Worm (Caenorhabditis elegans) whole organism, L2 larva: Measurements from ENCODE around the gene H40L08.7.

ENCODE experiments used
- C34F6.9 ChIP-seq: fragments of 150-350 bp; optimal IDR thresholded peaks from 2 replicates; lab custom pipeline; 2014; ENCODE audit warnings: missing biosample characterization, missing genetic modification characterization
- F13H6.1 ChIP-seq: sonication (generic microtip); optimal IDR thresholded peaks from 2 replicates; lab custom pipeline; 2016; ENCODE audit warnings: missing genetic modification characterization, missing compliant biosample characterization
- R02D3.7 ChIP-seq: fragments of 150-350 bp; optimal IDR thresholded peaks from 2 replicates; lab custom pipeline; 2014; ENCODE audit warnings: missing biosample characterization, missing genetic modification characterization
- Y55F3AM.14 ChIP-seq: fragments of 200-800 bp; sonication (Bioruptor generic); optimal IDR thresholded peaks from 2 replicates; lab custom pipeline; 2018; ENCODE audit warnings: mild to moderate bottlenecking, missing genetic modification characterization, missing compliant biosample characterization
- ZK546.5 ChIP-seq: sonication (generic microtip); optimal IDR thresholded peaks from 2 replicates; lab custom pipeline; 2017; ENCODE audit warnings: missing biosample characterization, missing genetic modification characterization
- alr-1 ChIP-seq: fragments of 150-350 bp; optimal IDR thresholded peaks from 2 replicates; lab custom pipeline; 2014; ENCODE audit warnings: missing biosample characterization, missing genetic modification characterization
- aly-2 ChIP-seq: fragments of 150-350 bp; optimal IDR thresholded peaks from 2 replicates; lab custom pipeline; 2014; ENCODE audit warnings: missing biosample characterization, missing genetic modification characterization
- ama-1 ChIP-seq: fragments of 150-350 bp; optimal IDR thresholded peaks from 2 replicates; lab custom pipeline; 2018; ENCODE audit warnings: inconsistent platforms
- blmp-1 ChIP-seq: sonication (generic microtip); optimal IDR thresholded peaks from 2 replicates; lab custom pipeline; 2017; ENCODE audit warnings: missing genetic modification characterization, mild to moderate bottlenecking, missing compliant biosample characterization, antibody characterized with exemption, moderate library complexity; ENCODE audit not compliant: insufficient read depth
- ceh-16 ChIP-seq: fragments of 150-350 bp; optimal IDR thresholded peaks from 2 replicates; lab custom pipeline; 2014; ENCODE audit warnings: missing biosample characterization, missing genetic modification characterization
- ceh-82 ChIP-seq: fragments of 150-350 bp; optimal IDR thresholded peaks from 2 replicates; lab custom pipeline; 2014; ENCODE audit warnings: missing biosample characterization, missing genetic modification characterization
- crh-2 ChIP-seq: sonication (generic microtip); optimal IDR thresholded peaks from 2 replicates; lab custom pipeline; 2017; ENCODE audit warnings: missing biosample characterization, missing genetic modification characterization
- dmd-4 ChIP-seq: sonication (generic microtip); optimal IDR thresholded peaks from 2 replicates; lab custom pipeline; 2017; ENCODE audit warnings: missing biosample characterization, missing genetic modification characterization
- egl-27 ChIP-seq: sonication (generic microtip); optimal IDR thresholded peaks from 3 replicates; lab custom pipeline; 2017; ENCODE audit warnings: missing biosample characterization, missing genetic modification reagents, missing genetic modification characterization
- elt-1 ChIP-seq: fragments of 150-350 bp; optimal IDR thresholded peaks from 2 replicates; lab custom pipeline; 2014; ENCODE audit warnings: missing biosample characterization, missing genetic modification characterization
- fos-1 ChIP-seq: fragments of 150-350 bp; optimal IDR thresholded peaks from 2 replicates; lab custom pipeline; 2014; ENCODE audit warnings: missing biosample characterization, missing genetic modification characterization
- gmeb-1 ChIP-seq: fragments of 150-350 bp; optimal IDR thresholded peaks from 2 replicates; lab custom pipeline; 2014; ENCODE audit warnings: missing biosample characterization, missing genetic modification characterization
- lin-11 ChIP-seq: fragments of 150-350 bp; sonication (generic microtip); optimal IDR thresholded peaks from 2 replicates; lab custom pipeline; 2014; ENCODE audit warnings: missing biosample characterization, missing genetic modification characterization, inconsistent platforms, mixed read lengths
- lin-13 ChIP-seq: fragments of 150-350 bp; optimal IDR thresholded peaks from 2 replicates; lab custom pipeline; 2014; ENCODE audit warnings: missing biosample characterization, missing genetic modification reagents, missing genetic modification characterization
- lin-39 ChIP-seq: fragments of 150-350 bp; optimal IDR thresholded peaks from 2 replicates; lab custom pipeline; 2014; ENCODE audit warnings: missing biosample characterization, missing genetic modification reagents, missing genetic modification characterization
- lsy-2 ChIP-seq, 2 experiments: fragments of 150-350 bp in 1 of 2; sonication (generic microtip) in 1 of 2; optimal IDR thresholded peaks; 2 replicates each; lab custom pipeline; 2014 to 2017; ENCODE audit warnings: missing biosample characterization in 2 of 2, missing genetic modification characterization in 2 of 2
- mab-5 ChIP-seq: fragments of 150-350 bp; optimal IDR thresholded peaks from 2 replicates; lab custom pipeline; 2014; ENCODE audit warnings: missing biosample characterization, missing genetic modification characterization
- mdl-1 ChIP-seq, 2 experiments: fragments of 150-350 bp in 1 of 2; sonication (generic microtip) in 1 of 2; optimal IDR thresholded peaks; 2 replicates each; lab custom pipeline; 2017; ENCODE audit warnings: missing biosample characterization in 2 of 2, missing genetic modification characterization in 2 of 2
- nhr-10 ChIP-seq: sonication (generic microtip); optimal IDR thresholded peaks from 2 replicates; lab custom pipeline; 2017; ENCODE audit warnings: missing biosample characterization, missing genetic modification characterization
- nhr-11 ChIP-seq: fragments of 150-350 bp; optimal IDR thresholded peaks from 2 replicates; lab custom pipeline; 2014; ENCODE audit warnings: missing biosample characterization, missing genetic modification characterization
- nhr-129 ChIP-seq: fragments of 150-350 bp; optimal IDR thresholded peaks from 2 replicates; lab custom pipeline; 2014; ENCODE audit warnings: missing biosample characterization, missing genetic modification characterization
- nhr-21 ChIP-seq: fragments of 150-350 bp; optimal IDR thresholded peaks from 2 replicates; lab custom pipeline; 2014; ENCODE audit warnings: missing biosample characterization, missing genetic modification characterization
- nhr-23 ChIP-seq: fragments of 150-350 bp; optimal IDR thresholded peaks from 2 replicates; lab custom pipeline; 2014; ENCODE audit warnings: missing biosample characterization, missing genetic modification reagents, missing genetic modification characterization
- nhr-237 ChIP-seq: fragments of 150-350 bp; optimal IDR thresholded peaks from 2 replicates; lab custom pipeline; 2014; ENCODE audit warnings: missing biosample characterization, missing genetic modification characterization
- nhr-25 ChIP-seq: fragments of 150-350 bp; sonication (generic microtip); optimal IDR thresholded peaks from 3 replicates; lab custom pipeline; 2014; ENCODE audit warnings: missing biosample characterization, missing genetic modification characterization
- nhr-6 ChIP-seq: fragments of 150-350 bp; optimal IDR thresholded peaks from 2 replicates; lab custom pipeline; 2014; ENCODE audit warnings: missing biosample characterization, missing genetic modification characterization
- nhr-77 ChIP-seq: fragments of 150-350 bp; optimal IDR thresholded peaks from 2 replicates; lab custom pipeline; 2014; ENCODE audit warnings: missing biosample characterization, missing genetic modification characterization
- peb-1 ChIP-seq: fragments of 150-350 bp; optimal IDR thresholded peaks from 2 replicates; lab custom pipeline; 2014; ENCODE audit warnings: missing biosample characterization, missing genetic modification characterization
- sem-4 ChIP-seq: fragments of 150-350 bp; optimal IDR thresholded peaks from 2 replicates; lab custom pipeline; 2014; ENCODE audit warnings: missing biosample characterization, missing genetic modification reagents, missing genetic modification characterization
- skn-1 ChIP-seq: sonication (generic microtip); optimal IDR thresholded peaks from 2 replicates; lab custom pipeline; 2017; ENCODE audit warnings: missing biosample characterization, missing genetic modification characterization
- sma-3 ChIP-seq: sonication (generic microtip); optimal IDR thresholded peaks from 2 replicates; lab custom pipeline; 2016; ENCODE audit warnings: missing genetic modification reagents, missing genetic modification characterization, missing compliant biosample characterization
- sma-9 ChIP-seq, 2 experiments: fragments of 150-350 bp in 1 of 2; sonication (generic microtip) in 1 of 2; optimal IDR thresholded peaks; 2 replicates each; lab custom pipeline; 2014 to 2016; ENCODE audit warnings: missing genetic modification characterization in 2 of 2, mild to moderate bottlenecking in 1 of 2, missing biosample characterization in 1 of 2, missing compliant biosample characterization in 1 of 2, missing genetic modification reagents in 1 of 2, moderate library complexity in 1 of 2
- snpc-4 ChIP-seq: fragments of 150-350 bp; optimal IDR thresholded peaks from 2 replicates; lab custom pipeline; 2014; ENCODE audit warnings: missing biosample characterization, missing genetic modification characterization
- unc-55 ChIP-seq: fragments of 150-350 bp; sonication (generic microtip); optimal IDR thresholded peaks from 3 replicates; lab custom pipeline; 2014; ENCODE audit warnings: missing biosample characterization, missing genetic modification reagents, missing genetic modification characterization
- zag-1 ChIP-seq: fragments of 150-350 bp; optimal IDR thresholded peaks from 2 replicates; lab custom pipeline; 2014; ENCODE audit warnings: missing biosample characterization, missing genetic modification characterization
- ztf-11 ChIP-seq: sonication (generic microtip); optimal IDR thresholded peaks from 2 replicates; lab custom pipeline; 2017; ENCODE audit warnings: missing biosample characterization, missing genetic modification characterization
- ztf-4 ChIP-seq: fragments of 150-350 bp; optimal IDR thresholded peaks from 2 replicates; lab custom pipeline; 2014; ENCODE audit warnings: missing biosample characterization, missing genetic modification characterization

H40L08.7 gene

ce11 chrX:15045401-15045800, 32.1 kb downstream of the H40L08.7 start:
- TF ChIP-seq peb-1 (no peak), gmeb-1 (tag; lab: Kevin White, UChicago) (no peak), unc-55 (GFP tag; lab: Kevin White, UChicago) (peak; percentile 60), alr-1 (no peak), nhr-6 (tag; lab: Kevin White, UChicago) (no peak), lsy-2 (tag; optimal IDR thresholded peaks at IDR 0.05; lab: Kevin White, UChicago) (peak in 1 of 2 experiments; percentile 8), C34F6.9 (tag; lab: Kevin White, UChicago) (peak; percentile 44), nhr-129 (tag; lab: Kevin White, UChicago) (peak; percentile 20), sma-9 (GFP tag; optimal IDR thresholded peaks at IDR 0.05; lab: Kevin White, UChicago) (no peak), sma-9 (tag; optimal IDR thresholded peaks at IDR 0.05; lab: Kevin White, UChicago) (no peak), nhr-11 (tag; lab: Kevin White, UChicago) (no peak)

- TF ChIP-seq blmp-1 (tag; lab: Kevin White, UChicago), result peak; percentile 1
- no peak for TF ChIP-seq sma-9 (GFP tag; optimal IDR thresholded peaks at IDR 0.05; lab: Kevin White, UChicago)
- TF ChIP-seq sma-9 (tag; optimal IDR thresholded peaks at IDR 0.05; lab: Kevin White, UChicago), result no peak
- no peak for TF ChIP-seq nhr-23 (tag; lab: Kevin White, UChicago)
- no peak for TF ChIP-seq nhr-21 (tag; lab: Kevin White, UChicago)
- TF ChIP-seq ama-1 (lab: Kevin White, UChicago), result no peak
- TF ChIP-seq crh-2 (tag; lab: Kevin White, UChicago), result no peak
- no peak for TF ChIP-seq sma-3
- peak; percentile 30 for TF ChIP-seq ceh-16 (tag; lab: Kevin White, UChicago)
- TF ChIP-seq ZK546.5, result no peak
- TF ChIP-seq sem-4, result no peak
- TF ChIP-seq lin-39 (tag; lab: Kevin White, UChicago), result no peak
- TF ChIP-seq nhr-25 (tag; lab: Kevin White, UChicago), result peak; percentile 20
- TF ChIP-seq gmeb-1 (tag; lab: Kevin White, UChicago), result no peak
- TF ChIP-seq elt-1 (tag; lab: Kevin White, UChicago), result no peak
- TF ChIP-seq peb-1, result no peak
- no peak for TF ChIP-seq nhr-77
Observed at ce11 chrX:15042549-15042948, 35.0 kb downstream of the H40L08.7 start.

ce11 chrX:15041340-15041739, 36.2 kb downstream of the H40L08.7 start:
- TF ChIP-seq egl-27 (tag; lab: Kevin White, UChicago) (peak; percentile 27), nhr-10 (tag; lab: Kevin White, UChicago) (no peak)

ce11 chrX:15040552-15041080, 36.9 kb downstream of the H40L08.7 start, which contains the start of gene C18B12.4:
C18B12.4 (minus strand) TSS chrX:15040602.
- TF ChIP-seq nhr-10 (tag; lab: Kevin White, UChicago), result no peak
- TF ChIP-seq dmd-4 (tag; lab: Kevin White, UChicago), result no peak
- peak; percentile 65 for TF ChIP-seq ztf-4 (tag; lab: Kevin White, UChicago)
- peak; percentile 88 for TF ChIP-seq sma-3
- peak; percentile 78 for TF ChIP-seq snpc-4 (tag; lab: Kevin White, UChicago)
- TF ChIP-seq blmp-1 (tag; lab: Kevin White, UChicago), result peak; percentile 61
- TF ChIP-seq sem-4, result peak; percentile 79
- peak; percentile 79 for TF ChIP-seq lin-11 (tag; lab: Kevin White, UChicago)
- TF ChIP-seq nhr-25 (tag; lab: Kevin White, UChicago), result peak; percentile 90
- TF ChIP-seq peb-1, result no peak
- peak; percentile 8 for TF ChIP-seq egl-27 (tag; lab: Kevin White, UChicago)
- TF ChIP-seq fos-1 (tag; lab: Kevin White, UChicago), result peak; percentile 51
- TF ChIP-seq nhr-23 (tag; lab: Kevin White, UChicago), result no peak
- peak; percentile 26 for TF ChIP-seq ceh-82 (tag; lab: Kevin White, UChicago)
- TF ChIP-seq skn-1 (tag; lab: Kevin White, UChicago), result no peak
- peak; percentile 85 for TF ChIP-seq F13H6.1 (tag; lab: Kevin White, UChicago)
- TF ChIP-seq ceh-16 (tag; lab: Kevin White, UChicago), result peak; percentile 85
- peak; percentile 90 for TF ChIP-seq C34F6.9 (tag; lab: Kevin White, UChicago)
- TF ChIP-seq gmeb-1 (tag; lab: Kevin White, UChicago), result peak; percentile 0
- peak; percentile 91 for TF ChIP-seq crh-2 (tag; lab: Kevin White, UChicago)
- no peak for TF ChIP-seq aly-2 (tag; lab: Kevin White, UChicago)
- TF ChIP-seq nhr-21 (tag; lab: Kevin White, UChicago), result peak; percentile 79
- peak; percentile 55 for TF ChIP-seq unc-55 (GFP tag; lab: Kevin White, UChicago)
- TF ChIP-seq R02D3.7 (tag; lab: Kevin White, UChicago), result no peak
- peak; percentile 38 for TF ChIP-seq mab-5 (tag; lab: Kevin White, UChicago)
- TF ChIP-seq lin-39 (tag; lab: Kevin White, UChicago), result no peak
- peak; percentile 39 for TF ChIP-seq ama-1 (lab: Kevin White, UChicago)
- TF ChIP-seq lin-13 (GFP tag; lab: Kevin White, UChicago), result peak; percentile 72
- peak; percentile 42 for TF ChIP-seq nhr-6 (tag; lab: Kevin White, UChicago)
- peak; percentile 85 for TF ChIP-seq Y55F3AM.14 (GFP tag; lab: Kevin White, UChicago)
- peak; percentile 62 for TF ChIP-seq zag-1 (tag; lab: Kevin White, UChicago)
- TF ChIP-seq sma-9 (GFP tag; optimal IDR thresholded peaks at IDR 0.05; lab: Kevin White, UChicago), result peak; percentile 89
- TF ChIP-seq sma-9 (tag; optimal IDR thresholded peaks at IDR 0.05; lab: Kevin White, UChicago), result no peak
- TF ChIP-seq mdl-1 (tag; optimal IDR thresholded peaks at IDR 0.05; lab: Kevin White, UChicago), result peak; percentile 22 to 83
- no peak for TF ChIP-seq ZK546.5
- peak; percentile 15 to 83 for TF ChIP-seq lsy-2 (tag; optimal IDR thresholded peaks at IDR 0.05; lab: Kevin White, UChicago)
- peak; percentile 94 for TF ChIP-seq nhr-129 (tag; lab: Kevin White, UChicago)
- TF ChIP-seq nhr-237 (tag; lab: Kevin White, UChicago), result no peak
- TF ChIP-seq elt-1 (tag; lab: Kevin White, UChicago), result no peak
- TF ChIP-seq ztf-11 (tag; lab: Kevin White, UChicago), result no peak
